Worm (Caenorhabditis elegans): ENCODE data around the gene C45B11.9.

The C45B11.9 gene

ce11 chrV:11070388-11070787, 30.3 kb downstream of the C45B11.9 start:
- TF ChIP-seq hlh-26 (GFP tag; conservative IDR thresholded peaks at IDR 0.05) (no peak), nhr-80 (tag; optimal IDR thresholded peaks at IDR 0.05) (peak; percentile 77)

DNA sequence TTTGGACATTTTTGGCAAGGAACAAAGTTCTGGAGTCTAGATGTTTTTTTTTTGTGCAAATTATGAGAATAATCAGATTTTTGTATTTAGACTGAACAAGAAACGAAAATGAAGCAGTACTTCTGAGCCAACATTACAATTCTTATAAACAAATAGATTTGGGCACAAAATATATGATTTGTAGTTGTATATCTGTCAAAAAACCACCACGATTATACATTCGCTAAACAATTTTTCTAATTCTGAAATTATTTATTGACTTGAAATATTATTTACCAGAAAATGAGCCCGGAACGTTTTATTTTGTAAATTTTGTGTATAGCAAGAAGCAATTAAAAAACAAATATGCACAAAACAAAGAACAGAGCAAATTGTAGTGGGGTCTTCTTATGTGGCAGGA, 31.3 kb downstream of the C45B11.9 start:
- TF ChIP-seq ekl-4 (GFP tag; IDR thresholded peaks at IDR 0.05) (peak; percentile 45; the same call in 1 of the 2 replicates), dpl-1 (GFP tag; optimal IDR thresholded peaks at IDR 0.05) (no peak), Y53G8AR.9 (GFP tag; conservative IDR thresholded peaks at IDR 0.05) (0 out of 2 replicates have a peak, but pooled peaks have one; percentile 22)

- TF ChIP-seq lin-26 (GFP tag; IDR thresholded peaks at IDR 0.05) (no peak), mxl-1 (tag; optimal IDR thresholded peaks at IDR 0.05) (no peak), die-1 (tag; optimal IDR thresholded peaks at IDR 0.05) (no peak), ceh-27 (GFP tag; optimal IDR thresholded peaks at IDR 0.05) (no peak), lin-40 (tag; optimal IDR thresholded peaks at IDR 0.05) (no peak), F52B5.7 (tag; optimal IDR thresholded peaks at IDR 0.05) (no peak), madf-6 (GFP tag; IDR thresholded peaks at IDR 0.05) (no peak), fkh-3 (tag; optimal IDR thresholded peaks at IDR 0.05) (no peak), F57A8.1 (GFP tag; optimal IDR thresholded peaks at IDR 0.05) (no peak), mel-28 (tag; optimal IDR thresholded peaks at IDR 0.05; ENCODE audit: borderline replicate concordance) (no peak), madf-10 (tag; optimal IDR thresholded peaks at IDR 0.05) (no peak), F39B2.1 (GFP tag; IDR thresholded peaks at IDR 0.05) (no peak)
Measured at ce11 chrV:11073354-11073753, 33.2 kb downstream of the C45B11.9 start.

ce11 chrV:11074448-11074847, 34.3 kb downstream of the C45B11.9 start, which contains the start of gene act-3:
Gene act-3 (minus strand): TSS chrV:11074498.
- TF ChIP-seq ets-4 (GFP tag; optimal IDR thresholded peaks at IDR 0.05) (no peak), ztf-25 (GFP tag; IDR thresholded peaks at IDR 0.05) (no peak), repo-1 (tag; optimal IDR thresholded peaks at IDR 0.05) (peak; percentile 8), chd-7 (tag; optimal IDR thresholded peaks at IDR 0.05) (peak; percentile 7), pbrm-1 (GFP tag; IDR thresholded peaks at IDR 0.05) (0 out of 2 replicates have a peak, but pooled peaks have one; percentile 24), Y56A3A.18 (GFP tag; IDR thresholded peaks at IDR 0.05) (no peak)

- TF ChIP-seq ceh-40 (GFP tag; IDR thresholded peaks at IDR 0.05), result 0 out of 2 replicates have a peak, but pooled peaks have one; percentile 6
- TF ChIP-seq ceh-27 (GFP tag; optimal IDR thresholded peaks at IDR 0.05), result peak; percentile 73
- no peak for TF ChIP-seq snpc-4 (GFP tag; optimal IDR thresholded peaks at IDR 0.05)
- TF ChIP-seq snpc-4 (tag; optimal IDR thresholded peaks at IDR 0.05), result no peak
- TF ChIP-seq hmg-20 (GFP tag; IDR thresholded peaks at IDR 0.05), result no peak
- TF ChIP-seq K12H6.12 (tag; optimal IDR thresholded peaks at IDR 0.05), result peak; percentile 31
- peak; percentile 9 for TF ChIP-seq nhr-27 (tag; optimal IDR thresholded peaks at IDR 0.05)
- 0 out of 2 replicates have a peak, but pooled peaks have one; percentile 61 for TF ChIP-seq ztf-28 (GFP tag; IDR thresholded peaks at IDR 0.05)
- peak; percentile 91 for TF ChIP-seq zfh-2 (GFP tag; conservative IDR thresholded peaks at IDR 0.05)
- TF ChIP-seq mcd-1 (GFP tag; IDR thresholded peaks at IDR 0.05), result peak; percentile 43; the same call in 1 of the 2 replicates
- TF ChIP-seq pbrm-1 (GFP tag; IDR thresholded peaks at IDR 0.05), result peak; percentile 28
- TF ChIP-seq B0261.1 (tag; optimal IDR thresholded peaks at IDR 0.05), result no peak
- peak; percentile 23 for TF ChIP-seq somi-1 (GFP tag; optimal IDR thresholded peaks at IDR 0.05)
- TF ChIP-seq lin-26 (GFP tag; IDR thresholded peaks at IDR 0.05), result peak; percentile 15; the same call in 1 of the 2 replicates
- TF ChIP-seq Y56A3A.18 (GFP tag; IDR thresholded peaks at IDR 0.05), result peak; percentile 42; the same call in 1 of the 2 replicates
- TF ChIP-seq egl-44 (GFP tag; IDR thresholded peaks at IDR 0.05), result no peak
- TF ChIP-seq ztf-18 (tag; optimal IDR thresholded peaks at IDR 0.05), result no peak
- peak; percentile 37; the same call in 1 of the 2 replicates for TF ChIP-seq nfyb-1 (GFP tag; IDR thresholded peaks at IDR 0.05)
- no peak; the same call in 1 of the 2 replicates for TF ChIP-seq cebp-1 (GFP tag; IDR thresholded peaks at IDR 0.05)
- peak; percentile 61 for TF ChIP-seq cebp-1 (tag; optimal IDR thresholded peaks at IDR 0.05)
- TF ChIP-seq attf-5 (GFP tag; optimal IDR thresholded peaks at IDR 0.05), result peak; percentile 29
Measured at ce11 chrV:11075209-11076027, 35.3 kb downstream of the C45B11.9 start.
